Worm (Caenorhabditis elegans) whole organism, late embryonic: ENCODE results near the gene K02F6.4.

Source experiments
- C38D4.7 ChIP-seq: fragments of 200-800 bp; sonication (Bioruptor generic); optimal IDR thresholded peaks from 2 replicates; lab custom pipeline; 2018; ENCODE audit warnings: mild to moderate bottlenecking, missing genetic modification characterization, moderate library complexity, missing compliant biosample characterization
- K02D7.2 ChIP-seq: sonication (generic microtip); optimal IDR thresholded peaks from 2 replicates; lab custom pipeline; 2017; ENCODE audit warnings: mild to moderate bottlenecking, missing genetic modification characterization, missing compliant biosample characterization
- ceh-9 ChIP-seq: sonication (generic microtip); optimal IDR thresholded peaks from 2 replicates; lab custom pipeline; 2016; ENCODE audit warnings: mild to moderate bottlenecking, missing genetic modification characterization, inconsistent platforms, missing compliant biosample characterization
- elt-2 ChIP-seq: sonication (generic microtip); optimal IDR thresholded peaks from 2 replicates; lab custom pipeline; 2016; ENCODE audit warnings: missing genetic modification reagents, missing genetic modification characterization, missing compliant biosample characterization
- fax-1 ChIP-seq: sonication (generic microtip); optimal IDR thresholded peaks from 2 replicates; lab custom pipeline; 2016; ENCODE audit warnings: missing genotype, missing genetic modification characterization, missing compliant biosample characterization
- hlh-30 ChIP-seq: sonication (generic microtip); optimal IDR thresholded peaks from 2 replicates; lab custom pipeline; 2017; ENCODE audit warnings: antibody characterized with exemption, missing genetic modification characterization, missing compliant biosample characterization; ENCODE audit not compliant: insufficient read depth
- nhr-11 ChIP-seq: fragments of 150-350 bp; optimal IDR thresholded peaks from 2 replicates; lab custom pipeline; 2014; ENCODE audit warnings: missing biosample characterization, missing genetic modification characterization
- pat-9 ChIP-seq: fragments of 200-800 bp; sonication (Bioruptor generic); optimal IDR thresholded peaks from 2 replicates; lab custom pipeline; 2018; ENCODE audit warnings: mild to moderate bottlenecking, missing genetic modification characterization, moderate library complexity, missing compliant biosample characterization
- unc-42 ChIP-seq: sonication (generic microtip); optimal IDR thresholded peaks from 2 replicates; lab custom pipeline; 2016; ENCODE audit warnings: missing genotype, missing genetic modification characterization, missing compliant biosample characterization

DNA sequence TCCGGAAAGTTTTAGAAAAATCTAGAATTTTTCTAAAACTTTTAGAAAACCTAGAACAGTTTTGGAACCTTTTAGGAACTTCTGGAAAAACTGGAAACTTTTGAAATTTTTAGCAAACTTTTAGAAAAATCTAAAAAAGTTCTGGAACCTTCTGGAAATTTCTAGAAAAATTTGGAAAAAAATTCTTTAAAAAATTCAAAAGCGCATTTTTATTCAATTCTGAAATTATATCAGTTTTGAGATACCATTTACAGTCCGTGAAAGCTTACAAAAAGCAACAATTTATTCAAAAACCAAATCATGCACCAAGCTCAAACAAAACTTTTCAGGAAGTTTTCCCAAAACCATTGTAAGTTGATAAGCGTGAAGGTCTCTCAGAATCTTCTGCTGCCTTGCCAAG, at the start of gene K02F6.4:
- no peak for TF ChIP-seq K02D7.2 (tag; lab: Kevin White, UChicago)
- TF ChIP-seq pat-9 (tag; lab: Kevin White, UChicago), result no peak
- TF ChIP-seq hlh-30 (tag; lab: Kevin White, UChicago), result no peak
- no peak for TF ChIP-seq C38D4.7 (GFP tag; lab: Kevin White, UChicago)
- no peak for TF ChIP-seq fax-1 (tag; lab: Kevin White, UChicago)
- TF ChIP-seq ceh-9 (tag; lab: Kevin White, UChicago), result no peak
- TF ChIP-seq elt-2, result no peak
- TF ChIP-seq unc-42 (tag; lab: Kevin White, UChicago), result no peak
- no peak for TF ChIP-seq nhr-11
